Fruit fly (Drosophila melanogaster): ENCODE measurements around the gene CG31546.

The CG31546 gene

dm6 chr3R:5659829-5660197 is 24.4 kb upstream of the CG31546 start, which contains the start of gene CG2182 (continued):
- peak; percentile 39; the same call in 1 of the 2 replicates for TF ChIP-seq CG2129 (GFP tag; IDR thresholded peaks at IDR 0.05; ENCODE audit: partially characterized antibody)
- TF ChIP-seq CG8359 (GFP tag; optimal IDR thresholded peaks at IDR 0.05; ENCODE audit: borderline replicate concordance): no peak
- TF ChIP-seq Spps (tag; optimal IDR thresholded peaks at IDR 0.05): no peak
- no peak for TF ChIP-seq CG8478 (optimal IDR thresholded peaks at IDR 0.05)
- TF ChIP-seq CG18764 (GFP tag; optimal IDR thresholded peaks at IDR 0.05): peak; percentile 25
- no peak for TF ChIP-seq p53 (GFP tag; optimal IDR thresholded peaks at IDR 0.05)
- TF ChIP-seq CG42726 (GFP tag; IDR thresholded peaks at IDR 0.05; ENCODE audit: partially characterized antibody): peak; percentile 80
- peak; percentile 2 for TF ChIP-seq CG13624 (GFP tag; optimal IDR thresholded peaks at IDR 0.05)
- TF ChIP-seq amos (GFP tag; IDR thresholded peaks at IDR 0.05; ENCODE audit: partially characterized antibody): peak; percentile 86
- TF ChIP-seq tx (GFP tag; optimal IDR thresholded peaks at IDR 0.05): no peak
- no peak for TF ChIP-seq trh (GFP tag; optimal IDR thresholded peaks at IDR 0.05)
- TF ChIP-seq hb (GFP tag; IDR thresholded peaks at IDR 0.05; ENCODE audit: partially characterized antibody): peak; percentile 55
- peak; percentile 9 for TF ChIP-seq unc-4 (GFP tag; IDR thresholded peaks at IDR 0.05; ENCODE audit: partially characterized antibody)
- TF ChIP-seq CG12769 (tag; optimal IDR thresholded peaks at IDR 0.05): no peak
- peak; percentile 8 for TF ChIP-seq CG1792 (GFP tag; optimal IDR thresholded peaks at IDR 0.05)
- peak; percentile 53 for TF ChIP-seq Sry-δ (GFP tag; optimal IDR thresholded peaks at IDR 0.05)
- peak; percentile 0 for TF ChIP-seq Dad (GFP tag; optimal IDR thresholded peaks at IDR 0.05)
- TF ChIP-seq CG6689 (GFP tag; IDR thresholded peaks at IDR 0.05): 0 out of 2 replicates have a peak, but pooled peaks have one; percentile 5
- TF ChIP-seq mam (GFP tag; optimal IDR thresholded peaks at IDR 0.05): peak; percentile 11
- no peak for TF ChIP-seq ttk (GFP tag; IDR thresholded peaks at IDR 0.05)
- TF ChIP-seq sna (GFP tag; IDR thresholded peaks at IDR 0.05; ENCODE audit: partially characterized antibody): peak; percentile 12; the same call in 1 of the 2 replicates
- TF ChIP-seq CG3995 (GFP tag; optimal IDR thresholded peaks at IDR 0.05): peak; percentile 84
- TF ChIP-seq Hsf (GFP tag; optimal IDR thresholded peaks at IDR 0.05): peak; percentile 3
- 0 out of 2 replicates have a peak, but pooled peaks have one; percentile 10 for TF ChIP-seq MBD-R2 (GFP tag; IDR thresholded peaks at IDR 0.05)
- no peak for TF ChIP-seq Mad (GFP tag; optimal IDR thresholded peaks at IDR 0.05)
- peak; percentile 19 for TF ChIP-seq gfzf (GFP tag; optimal IDR thresholded peaks at IDR 0.05)
- peak; percentile 41; the same call in 1 of the 2 replicates for TF ChIP-seq CG9932 (GFP tag; IDR thresholded peaks at IDR 0.05)
- peak; percentile 54; the same call in 2 of the 3 replicates for TF ChIP-seq dysf (GFP tag; IDR thresholded peaks at IDR 0.05)
- TF ChIP-seq Med (GFP tag): peak; percentile 10
- peak; percentile 39 for TF ChIP-seq pzg (GFP tag; optimal IDR thresholded peaks at IDR 0.05)
- peak; percentile 43 for TF ChIP-seq CG14860 (GFP tag; IDR thresholded peaks at IDR 0.05; ENCODE audit: partially characterized antibody)
- TF ChIP-seq CG2120 (GFP tag; optimal IDR thresholded peaks at IDR 0.05): peak; percentile 31
- peak; percentile 90 for TF ChIP-seq phol (tag; optimal IDR thresholded peaks at IDR 0.05)
- TF ChIP-seq zen2 (GFP tag; IDR thresholded peaks at IDR 0.05; ENCODE audit: partially characterized antibody): peak; percentile 47; the same call in 2 of the 3 replicates
- no peak for TF ChIP-seq CG16779 (GFP tag; IDR thresholded peaks at IDR 0.05)
- no peak for TF ChIP-seq CG30403 (GFP tag; optimal IDR thresholded peaks at IDR 0.05)
- TF ChIP-seq hbn (GFP tag; IDR thresholded peaks at IDR 0.05; ENCODE audit: partially characterized antibody): peak; percentile 14
- TF ChIP-seq mld (GFP tag; IDR thresholded peaks at IDR 0.05; ENCODE audit: partially characterized antibody): peak; percentile 58; the same call in 2 of the 3 replicates
- no peak for TF ChIP-seq CG11504 (tag; optimal IDR thresholded peaks at IDR 0.05)
- TF ChIP-seq CG34224 (GFP tag; IDR thresholded peaks at IDR 0.05; ENCODE audit: partially characterized antibody): peak; percentile 9
- TF ChIP-seq trem (tag; optimal IDR thresholded peaks at IDR 0.05): peak; percentile 33
- no peak for TF ChIP-seq Lpt (GFP tag; optimal IDR thresholded peaks at IDR 0.05)
- TF ChIP-seq Bgb (GFP tag; IDR thresholded peaks at IDR 0.05; ENCODE audit: partially characterized antibody): peak; percentile 77
- peak; percentile 44 for TF ChIP-seq CG1603 (tag; optimal IDR thresholded peaks at IDR 0.05)
- peak; percentile 65; the same call in 2 of the 3 replicates for TF ChIP-seq CG7963 (GFP tag; IDR thresholded peaks at IDR 0.05; ENCODE audit: partially characterized antibody)
- TF ChIP-seq wdn (GFP tag; IDR thresholded peaks at IDR 0.05): no peak
- no peak for TF ChIP-seq Doc2 (GFP tag; IDR thresholded peaks at IDR 0.05)
- TF ChIP-seq zf30C (GFP tag; optimal IDR thresholded peaks at IDR 0.05): no peak
